Worm (Caenorhabditis elegans): ENCODE measurements around the gene srh-266.

Gene srh-266

ce11 chrV:652940-653339 lies 11.7 kb upstream of the srh-266 start, which contains the start of gene srj-5:
Gene srj-5 (minus strand): TSS chrV:653040.
- TF ChIP-seq ztf-23 (GFP tag; IDR thresholded peaks at IDR 0.05): no peak
- no peak for TF ChIP-seq med-1 (GFP tag; optimal IDR thresholded peaks at IDR 0.05; ENCODE audit: insufficient read depth)
- no peak for TF ChIP-seq klf-2 (GFP tag; conservative IDR thresholded peaks at IDR 0.05)

ce11 chrV:654402-654801 lies 10.2 kb upstream of the srh-266 start, which contains the start of gene srj-6:
Gene srj-6 (minus strand): TSS chrV:654502.
- no peak for TF ChIP-seq flt-1 (GFP tag; IDR thresholded peaks at IDR 0.05)
- no peak for TF ChIP-seq ztf-23 (GFP tag; IDR thresholded peaks at IDR 0.05)
- TF ChIP-seq cog-1 (tag; optimal IDR thresholded peaks at IDR 0.05): no peak
- TF ChIP-seq klf-2 (GFP tag; conservative IDR thresholded peaks at IDR 0.05): no peak
- TF ChIP-seq T22C8.4 (GFP tag; IDR thresholded peaks at IDR 0.05): no peak
- no peak for TF ChIP-seq ztf-29 (GFP tag; IDR thresholded peaks at IDR 0.05)
- TF ChIP-seq med-1 (GFP tag; optimal IDR thresholded peaks at IDR 0.05; ENCODE audit: insufficient read depth): no peak
- TF ChIP-seq tab-1 (GFP tag; IDR thresholded peaks at IDR 0.05): no peak
- no peak for TF ChIP-seq ref-1 (GFP tag; conservative IDR thresholded peaks at IDR 0.05)

- TF ChIP-seq med-1 (GFP tag; optimal IDR thresholded peaks at IDR 0.05; ENCODE audit: insufficient read depth): no peak
- no peak for TF ChIP-seq klf-2 (GFP tag; conservative IDR thresholded peaks at IDR 0.05)
Observed at ce11 chrV:655823-656222, 8.8 kb upstream of the srh-266 start, which contains the start of gene srh-245. Gene srh-245 (minus strand): TSS chrV:655923.

ce11 chrV:657678-658077 lies 6.9 kb upstream of the srh-266 start, which contains the start of gene srh-246:
Gene srh-246 (minus strand): TSS chrV:657778.
- no peak for TF ChIP-seq med-1 (GFP tag; optimal IDR thresholded peaks at IDR 0.05; ENCODE audit: insufficient read depth)
- no peak for TF ChIP-seq tab-1 (GFP tag; IDR thresholded peaks at IDR 0.05)
- no peak for TF ChIP-seq T22C8.4 (GFP tag; IDR thresholded peaks at IDR 0.05)
- no peak for TF ChIP-seq klf-2 (GFP tag; conservative IDR thresholded peaks at IDR 0.05)
- no peak for TF ChIP-seq flt-1 (GFP tag; IDR thresholded peaks at IDR 0.05)
- no peak for TF ChIP-seq ztf-23 (GFP tag; IDR thresholded peaks at IDR 0.05)
- no peak for TF ChIP-seq ztf-29 (GFP tag; IDR thresholded peaks at IDR 0.05)
- TF ChIP-seq ref-1 (GFP tag; conservative IDR thresholded peaks at IDR 0.05): no peak
- TF ChIP-seq cog-1 (tag; optimal IDR thresholded peaks at IDR 0.05): no peak

ce11 chrV:658140-658539 lies 6.5 kb upstream of the srh-266 start:
- TF ChIP-seq flt-1 (GFP tag; IDR thresholded peaks at IDR 0.05) (peak; percentile 68; the same call in 1 of the 2 replicates), klf-2 (GFP tag; conservative IDR thresholded peaks at IDR 0.05) (peak; percentile 59; the same call in 1 of the 2 replicates)

- TF ChIP-seq flt-1 (GFP tag; IDR thresholded peaks at IDR 0.05): no peak
- TF ChIP-seq ztf-23 (GFP tag; IDR thresholded peaks at IDR 0.05): no peak
- TF ChIP-seq ztf-29 (GFP tag; IDR thresholded peaks at IDR 0.05): no peak
- no peak for TF ChIP-seq med-1 (GFP tag; optimal IDR thresholded peaks at IDR 0.05; ENCODE audit: insufficient read depth)
- TF ChIP-seq klf-2 (GFP tag; conservative IDR thresholded peaks at IDR 0.05): no peak
- TF ChIP-seq tab-1 (GFP tag; IDR thresholded peaks at IDR 0.05): no peak
- no peak for TF ChIP-seq cog-1 (tag; optimal IDR thresholded peaks at IDR 0.05)
Observed at ce11 chrV:660210-660609, 4.4 kb upstream of the srh-266 start, which contains the start of gene F31F4.17. Gene F31F4.17 (minus strand): TSS chrV:660310.

ce11 chrV:667459-667858 lies 2.9 kb downstream of the srh-266 start, which contains the start of gene nhr-180:
Gene nhr-180 (minus strand): TSS chrV:667510.
- TF ChIP-seq tab-1 (GFP tag; IDR thresholded peaks at IDR 0.05) (no peak), T22C8.4 (GFP tag; IDR thresholded peaks at IDR 0.05) (no peak), flt-1 (GFP tag; IDR thresholded peaks at IDR 0.05) (no peak), klf-2 (GFP tag; conservative IDR thresholded peaks at IDR 0.05) (no peak), ref-1 (GFP tag; conservative IDR thresholded peaks at IDR 0.05) (no peak), med-1 (GFP tag; optimal IDR thresholded peaks at IDR 0.05; ENCODE audit: insufficient read depth) (no peak), ztf-23 (GFP tag; IDR thresholded peaks at IDR 0.05) (no peak), cog-1 (tag; optimal IDR thresholded peaks at IDR 0.05) (no peak), ztf-29 (GFP tag; IDR thresholded peaks at IDR 0.05) (no peak)

ce11 chrV:671342-671741 lies 6.7 kb downstream of the srh-266 start, which contains the start of gene sru-24:
Gene sru-24 (minus strand): TSS chrV:671442.
- TF ChIP-seq klf-2 (GFP tag; conservative IDR thresholded peaks at IDR 0.05): no peak
- no peak for TF ChIP-seq ztf-29 (GFP tag; IDR thresholded peaks at IDR 0.05)
- no peak for TF ChIP-seq med-1 (GFP tag; optimal IDR thresholded peaks at IDR 0.05; ENCODE audit: insufficient read depth)
- no peak for TF ChIP-seq ztf-23 (GFP tag; IDR thresholded peaks at IDR 0.05)
- TF ChIP-seq cog-1 (tag; optimal IDR thresholded peaks at IDR 0.05): no peak
- no peak for TF ChIP-seq T22C8.4 (GFP tag; IDR thresholded peaks at IDR 0.05)
- no peak for TF ChIP-seq ref-1 (GFP tag; conservative IDR thresholded peaks at IDR 0.05)
- no peak for TF ChIP-seq flt-1 (GFP tag; IDR thresholded peaks at IDR 0.05)

- TF ChIP-seq med-1 (GFP tag; optimal IDR thresholded peaks at IDR 0.05; ENCODE audit: insufficient read depth) (no peak), klf-2 (GFP tag; conservative IDR thresholded peaks at IDR 0.05) (no peak), ztf-29 (GFP tag; IDR thresholded peaks at IDR 0.05) (no peak), ztf-23 (GFP tag; IDR thresholded peaks at IDR 0.05) (no peak), ref-1 (GFP tag; conservative IDR thresholded peaks at IDR 0.05) (no peak), tab-1 (GFP tag; IDR thresholded peaks at IDR 0.05) (no peak), T22C8.4 (GFP tag; IDR thresholded peaks at IDR 0.05) (no peak), flt-1 (GFP tag; IDR thresholded peaks at IDR 0.05) (no peak)
Observed at ce11 chrV:674213-674612, 9.6 kb downstream of the srh-266 start, which contains the start of gene sru-25. Gene sru-25 (minus strand): TSS chrV:674313.

- TF ChIP-seq klf-2 (GFP tag; conservative IDR thresholded peaks at IDR 0.05) (no peak), tab-1 (GFP tag; IDR thresholded peaks at IDR 0.05) (no peak), med-1 (GFP tag; optimal IDR thresholded peaks at IDR 0.05; ENCODE audit: insufficient read depth) (no peak), flt-1 (GFP tag; IDR thresholded peaks at IDR 0.05) (no peak), ref-1 (GFP tag; conservative IDR thresholded peaks at IDR 0.05) (no peak), ztf-23 (GFP tag; IDR thresholded peaks at IDR 0.05) (no peak), cog-1 (tag; optimal IDR thresholded peaks at IDR 0.05) (no peak), T22C8.4 (GFP tag; IDR thresholded peaks at IDR 0.05) (no peak), ztf-29 (GFP tag; IDR thresholded peaks at IDR 0.05) (no peak)
Observed at ce11 chrV:676090-676489, 11.5 kb downstream of the srh-266 start.
